Worm (Caenorhabditis elegans): ENCODE measurements around the gene bcc-1.

The bcc-1 gene

ce11 chrIV:11036222-11036621, 56.1 kb downstream of the bcc-1 start, which contains the start of gene fkb-1 (continued):
- TF ChIP-seq F37D6.2 (tag; optimal IDR thresholded peaks at IDR 0.05) (peak; percentile 6), spr-1 (tag; optimal IDR thresholded peaks at IDR 0.05) (peak; percentile 20), unc-130 (GFP tag; optimal IDR thresholded peaks at IDR 0.05) (no peak), fos-1 (tag; optimal IDR thresholded peaks at IDR 0.05) (no peak), D1046.2 (GFP tag; IDR thresholded peaks at IDR 0.05) (no peak), mes-2 (tag; optimal IDR thresholded peaks at IDR 0.05; ENCODE audit: poor library complexity, severe bottlenecking) (peak; percentile 58), set-16 (GFP tag; IDR thresholded peaks at IDR 0.05) (no peak), gei-8 (GFP tag; optimal IDR thresholded peaks at IDR 0.05) (no peak), rbr-2 (tag; optimal IDR thresholded peaks at IDR 0.05) (peak; percentile 66), lin-1 (GFP tag; IDR thresholded peaks at IDR 0.05) (no peak), nhr-11 (tag; optimal IDR thresholded peaks at IDR 0.05) (peak; percentile 60), dmd-8 (GFP tag; IDR thresholded peaks at IDR 0.05) (no peak), nhr-28 (tag; optimal IDR thresholded peaks at IDR 0.05) (peak; percentile 71), madf-5 (GFP tag; IDR thresholded peaks at IDR 0.05) (no peak), tag-97 (GFP tag; IDR thresholded peaks at IDR 0.05) (no peak), lin-13 (GFP tag; optimal IDR thresholded peaks at IDR 0.05) (no peak), Y5F2A.4 (GFP tag; optimal IDR thresholded peaks at IDR 0.05) (no peak), ceh-62 (tag; optimal IDR thresholded peaks at IDR 0.05) (no peak), zip-2 (tag; optimal IDR thresholded peaks at IDR 0.05) (no peak), mep-1 (tag; optimal IDR thresholded peaks at IDR 0.05) (peak; percentile 75), attf-4 (tag; optimal IDR thresholded peaks at IDR 0.05) (no peak), dve-1 (tag; optimal IDR thresholded peaks at IDR 0.05; ENCODE audit: insufficient read depth) (peak; percentile 83), lsy-2 (tag; optimal IDR thresholded peaks at IDR 0.05) (peak in 1 of 2 experiments; percentile 83), pqm-1 (tag; optimal IDR thresholded peaks at IDR 0.05) (peak; percentile 20), mdl-1 (tag; optimal IDR thresholded peaks at IDR 0.05) (peak in 1 of 2 experiments; percentile 46), lim-7 (GFP tag; IDR thresholded peaks at IDR 0.05) (no peak), ceh-28 (tag; optimal IDR thresholded peaks at IDR 0.05) (no peak), hmg-1.1 (GFP tag; IDR thresholded peaks at IDR 0.05) (peak; percentile 66; the same call in 1 of the 2 replicates), dpl-1 (GFP tag; optimal IDR thresholded peaks at IDR 0.05) (peak; percentile 71)
